Worm (Caenorhabditis elegans): ENCODE results near the gene ify-1.

- no peak for TF ChIP-seq F49E8.2 (tag; optimal IDR thresholded peaks at IDR 0.05; ENCODE audit: borderline replicate concordance)
- no peak for TF ChIP-seq nhr-77 (tag; optimal IDR thresholded peaks at IDR 0.05)
- TF ChIP-seq ztf-11 (tag; optimal IDR thresholded peaks at IDR 0.05): no peak
- no peak for TF ChIP-seq nhr-237 (tag; optimal IDR thresholded peaks at IDR 0.05)
- no peak for TF ChIP-seq zip-2 (tag; optimal IDR thresholded peaks at IDR 0.05)
Measured at ce11 chrII:5092362-5093281, 37.6 kb upstream of the ify-1 start, which contains the start of gene C04G6.2.
